Fruit fly (Drosophila melanogaster): Measurements from ENCODE around the gene Ugt35B1.

- TF ChIP-seq insv (optimal IDR thresholded peaks at IDR 0.05): no peak
- TF ChIP-seq psq (optimal IDR thresholded peaks at IDR 0.05): no peak
These were observed 16.2 kb downstream of the Ugt35B1 start, which contains the start of gene Ugt302K1 for dm6 chr3R:11153799-11154273.
